Worm (Caenorhabditis elegans) whole organism, young adult: ENCODE measurements around the gene clec-256.

Experiments used
- B0336.3 ChIP-seq: fragments of 200-800 bp; sonication (Bioruptor generic); IDR thresholded peaks from 2 replicates; pipeline ENCODE4 v1.3.6; 2022; ENCODE audit warnings: missing genetic modification characterization, missing compliant biosample characterization
- C06A6.2 ChIP-seq: fragments of 200-800 bp; sonication (Bioruptor generic); conservative IDR thresholded peaks from 2 replicates; pipeline ENCODE4 v1.3.6; 2022; ENCODE audit warnings: missing genetic modification characterization, missing compliant biosample characterization
- F49E8.2 ChIP-seq: sonication (generic microtip); optimal IDR thresholded peaks from 3 replicates; lab custom pipeline; 2017; ENCODE audit warnings: missing genetic modification characterization, mild to moderate bottlenecking, missing compliant biosample characterization, antibody characterized with exemption, moderate library complexity; ENCODE audit not compliant: insufficient read depth
- F55B11.4 ChIP-seq: sonication (generic microtip); optimal IDR thresholded peaks from 2 replicates; lab custom pipeline; 2016; ENCODE audit warnings: missing compliant biosample characterization, missing genetic modification characterization, borderline replicate concordance; ENCODE audit not compliant: insufficient read depth
- T07F8.4 ChIP-seq: sonication (generic microtip); optimal IDR thresholded peaks from 2 replicates; lab custom pipeline; 2016; ENCODE audit warnings: mild to moderate bottlenecking, missing genetic modification characterization, moderate library complexity, missing compliant biosample characterization
- Y53G8AR.9 ChIP-seq: fragments of 200-800 bp; sonication (Bioruptor generic); conservative IDR thresholded peaks from 2 replicates; pipeline ENCODE4 v1.3.6; 2022; ENCODE audit warnings: missing genetic modification reagents, missing genetic modification characterization, missing compliant biosample characterization
- atf-7 ChIP-seq: sonication (generic microtip); optimal IDR thresholded peaks from 2 replicates; lab custom pipeline; 2017; ENCODE audit warnings: mild to moderate bottlenecking, missing genetic modification characterization, missing compliant biosample characterization
- athp-1 ChIP-seq: sonication (generic microtip); optimal IDR thresholded peaks from 2 replicates; lab custom pipeline; 2017; ENCODE audit warnings: mild to moderate bottlenecking, missing genetic modification characterization, missing compliant biosample characterization
- ccch-3 ChIP-seq: fragments of 200-800 bp; sonication (Bioruptor generic); optimal IDR thresholded peaks from 2 replicates; lab custom pipeline; 2018; ENCODE audit warnings: mild to moderate bottlenecking, missing genetic modification characterization, missing compliant biosample characterization
- ceh-91 ChIP-seq: fragments of 200-800 bp; sonication (Bioruptor generic); IDR thresholded peaks from 2 replicates; pipeline ENCODE4 v1.3.6; 2022; ENCODE audit warnings: missing genetic modification reagents, missing genetic modification characterization, missing compliant biosample characterization
- chd-7 ChIP-seq: sonication (generic microtip); optimal IDR thresholded peaks from 2 replicates; lab custom pipeline; 2016; ENCODE audit warnings: mild to moderate bottlenecking, missing genetic modification characterization, moderate library complexity, missing compliant biosample characterization
- efl-1 ChIP-seq: fragments of 150-350 bp; optimal IDR thresholded peaks from 2 replicates; lab custom pipeline; 2014; ENCODE audit warnings: missing biosample characterization, missing genetic modification reagents, missing genetic modification characterization
- egrh-3 ChIP-seq: fragments of 200-800 bp; sonication (Bioruptor generic); IDR thresholded peaks from 2 replicates; pipeline ENCODE4 v1.3.6; 2022; ENCODE audit warnings: missing genetic modification reagents, missing genetic modification characterization, missing compliant biosample characterization
- fkh-3 ChIP-seq: sonication (generic microtip); optimal IDR thresholded peaks from 2 replicates; lab custom pipeline; 2016; ENCODE audit warnings: mild to moderate bottlenecking, missing genetic modification characterization, missing compliant biosample characterization
- hmg-1.2 ChIP-seq: fragments of 200-800 bp; sonication (Bioruptor generic); IDR thresholded peaks from 2 replicates; pipeline ENCODE4 v1.3.6; 2022; ENCODE audit warnings: missing genetic modification reagents, missing genetic modification characterization, missing compliant biosample characterization
- hmg-20 ChIP-seq: fragments of 200-800 bp; sonication (Bioruptor generic); IDR thresholded peaks from 2 replicates; pipeline ENCODE4 v1.3.6; 2022; ENCODE audit warnings: missing genetic modification reagents, missing genetic modification characterization, missing compliant biosample characterization
- hrde-1 ChIP-seq: sonication (generic microtip); optimal IDR thresholded peaks from 2 replicates; lab custom pipeline; 2016; ENCODE audit warnings: missing genetic modification characterization, mild to moderate bottlenecking, missing compliant biosample characterization, moderate library complexity, missing genotype, missing genetic modification reagents, borderline replicate concordance
- lin-54 ChIP-seq: fragments of 200-800 bp; sonication (Bioruptor generic); optimal IDR thresholded peaks from 2 replicates; lab custom pipeline; 2018; ENCODE audit warnings: mild to moderate bottlenecking, missing genetic modification characterization, missing compliant biosample characterization
- lir-1 ChIP-seq: fragments of 200-800 bp; sonication (Bioruptor generic); conservative IDR thresholded peaks from 2 replicates; pipeline ENCODE4 v1.3.6; 2022; ENCODE audit warnings: missing genetic modification reagents, missing genetic modification characterization, missing compliant biosample characterization
- lsy-27 ChIP-seq: sonication (generic microtip); optimal IDR thresholded peaks from 2 replicates; lab custom pipeline; 2017; ENCODE audit warnings: missing genetic modification characterization, mild to moderate bottlenecking, missing compliant biosample characterization, antibody characterized with exemption, missing genotype, borderline replicate concordance; ENCODE audit not compliant: insufficient read depth
- mes-4 ChIP-seq: sonication (generic microtip); optimal IDR thresholded peaks from 2 replicates; lab custom pipeline; 2016; ENCODE audit warnings: missing genotype, missing genetic modification characterization, missing compliant biosample characterization
- mxl-1 ChIP-seq: sonication (generic microtip); optimal IDR thresholded peaks from 2 replicates; lab custom pipeline; 2016; ENCODE audit warnings: missing genetic modification characterization, missing compliant biosample characterization
- nfya-1 ChIP-seq: sonication (generic microtip); optimal IDR thresholded peaks from 2 replicates; lab custom pipeline; 2017; ENCODE audit warnings: antibody characterized with exemption, missing compliant biosample characterization, missing genetic modification characterization, borderline replicate concordance; ENCODE audit not compliant: insufficient read depth
- nhr-179 ChIP-seq: sonication (generic microtip); optimal IDR thresholded peaks from 2 replicates; lab custom pipeline; 2016; ENCODE audit warnings: mild to moderate bottlenecking, missing genetic modification characterization, missing compliant biosample characterization
- nhr-27 ChIP-seq: fragments of 200-800 bp; sonication (Bioruptor generic); optimal IDR thresholded peaks from 2 replicates; lab custom pipeline; 2018; ENCODE audit warnings: mild to moderate bottlenecking, missing genetic modification characterization, moderate library complexity, missing compliant biosample characterization
- nhr-90 ChIP-seq: sonication (generic microtip); optimal IDR thresholded peaks from 2 replicates; lab custom pipeline; 2016; ENCODE audit warnings: missing genotype, mild to moderate bottlenecking, missing genetic modification characterization, missing compliant biosample characterization
- pha-4 ChIP-seq: fragments of 150-350 bp; sonication (generic microtip); optimal IDR thresholded peaks from 2 replicates; lab custom pipeline; 2014; ENCODE audit warnings: missing biosample characterization, missing genetic modification reagents, missing genetic modification characterization
- repo-1 ChIP-seq: sonication (generic microtip); optimal IDR thresholded peaks from 2 replicates; lab custom pipeline; 2017; ENCODE audit warnings: mild to moderate bottlenecking, missing genetic modification characterization, missing compliant biosample characterization
- sdz-38 ChIP-seq: sonication (generic microtip); optimal IDR thresholded peaks from 2 replicates; lab custom pipeline; 2016; ENCODE audit warnings: missing genotype, missing genetic modification characterization, missing compliant biosample characterization
- sea-2 ChIP-seq: fragments of 200-800 bp; sonication (Bioruptor generic); IDR thresholded peaks from 2 replicates; pipeline ENCODE4 v1.3.6; 2022; ENCODE audit warnings: missing genetic modification characterization, missing compliant biosample characterization
- snpc-1.1 ChIP-seq: sonication (generic microtip); optimal IDR thresholded peaks from 2 replicates; lab custom pipeline; 2017; ENCODE audit warnings: missing genetic modification characterization, mild to moderate bottlenecking, missing compliant biosample characterization, antibody characterized with exemption, moderate library complexity, missing genotype, missing genetic modification reagents; ENCODE audit not compliant: insufficient read depth
- snpc-1.3 ChIP-seq: sonication (generic microtip); optimal IDR thresholded peaks from 2 replicates; lab custom pipeline; 2017; ENCODE audit warnings: missing genetic modification characterization, mild to moderate bottlenecking, missing compliant biosample characterization, antibody characterized with exemption, moderate library complexity, missing genotype, missing genetic modification reagents; ENCODE audit not compliant: insufficient read depth
- snpc-3.4 ChIP-seq: sonication (generic microtip); optimal IDR thresholded peaks from 2 replicates; lab custom pipeline; 2017; ENCODE audit warnings: missing genetic modification characterization, mild to moderate bottlenecking, missing compliant biosample characterization, antibody characterized with exemption, moderate library complexity, missing genotype, missing genetic modification reagents
- sptf-2 ChIP-seq: fragments of 200-800 bp; sonication (Bioruptor generic); optimal IDR thresholded peaks from 2 replicates; lab custom pipeline; 2018; ENCODE audit warnings: mild to moderate bottlenecking, missing genetic modification characterization, missing compliant biosample characterization
- unc-130 ChIP-seq: sonication (generic microtip); optimal IDR thresholded peaks from 2 replicates; lab custom pipeline; 2016; ENCODE audit warnings: missing genetic modification reagents, missing genetic modification characterization, missing compliant biosample characterization
- unc-62 ChIP-seq: fragments of 150-350 bp; optimal IDR thresholded peaks from 2 replicates; lab custom pipeline; 2014; ENCODE audit warnings: missing biosample characterization, missing genetic modification reagents, missing genetic modification characterization
- zim-3 ChIP-seq: sonication (generic microtip); optimal IDR thresholded peaks from 2 replicates; lab custom pipeline; 2017; ENCODE audit warnings: mild to moderate bottlenecking, missing genetic modification characterization, moderate library complexity, missing compliant biosample characterization
- ztf-28 ChIP-seq: fragments of 200-800 bp; sonication (Bioruptor generic); IDR thresholded peaks from 2 replicates; pipeline ENCODE4 v1.3.6; 2022; ENCODE audit warnings: missing genetic modification reagents, missing genetic modification characterization, missing compliant biosample characterization

Gene clec-256

DNA sequence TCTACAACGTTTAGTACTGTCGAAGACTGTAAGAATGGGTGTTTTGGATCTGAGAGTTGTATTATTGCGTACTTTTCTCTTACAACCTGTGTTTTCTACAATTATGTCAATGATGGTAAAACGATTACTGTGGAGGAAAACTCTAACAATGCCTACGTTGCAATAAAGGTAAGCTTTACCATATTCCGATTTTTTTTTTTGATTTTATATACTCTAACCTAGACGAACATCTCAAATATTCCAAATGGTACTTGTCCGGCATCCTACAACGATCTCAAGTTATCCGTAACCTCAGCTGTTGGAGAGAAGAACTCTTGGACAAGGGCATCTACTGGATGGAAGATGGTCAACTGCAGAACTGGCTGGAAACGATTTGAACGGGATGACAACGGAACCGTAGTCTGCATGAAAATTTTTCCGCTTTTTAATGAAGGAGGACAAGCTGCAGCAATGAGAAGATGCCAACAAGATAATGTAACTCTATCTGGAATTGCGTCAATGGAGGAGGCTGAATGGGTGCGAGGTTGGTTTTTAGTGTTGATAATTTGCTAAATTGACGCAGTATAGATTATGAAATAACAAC, 405 bp downstream of the clec-256 start:
- TF ChIP-seq hmg-1.2 = no peak
- TF ChIP-seq mes-4 (tag; lab: Kevin White, UChicago) = no peak
- TF ChIP-seq hmg-20 (GFP tag; lab: Robert Waterston, UW) = no peak
- no peak for TF ChIP-seq lsy-27 (tag; lab: Kevin White, UChicago)
- no peak for TF ChIP-seq nhr-27 (tag; lab: Kevin White, UChicago)
- TF ChIP-seq nhr-179 (tag; lab: Kevin White, UChicago) = no peak
- no peak for TF ChIP-seq snpc-1.1
- TF ChIP-seq T07F8.4 (tag; lab: Kevin White, UChicago) = no peak
- no peak for TF ChIP-seq ztf-28 (GFP tag; lab: Robert Waterston, UW)
- no peak for TF ChIP-seq nfya-1
- TF ChIP-seq unc-62 = no peak
- no peak for TF ChIP-seq unc-130 (GFP tag; lab: Kevin White, UChicago)
- TF ChIP-seq lin-54 (GFP tag; lab: Kevin White, UChicago) = no peak
- TF ChIP-seq sea-2 (GFP tag; lab: Robert Waterston, UW) = no peak
- no peak for TF ChIP-seq C06A6.2 (GFP tag; lab: Robert Waterston, UW)
- TF ChIP-seq snpc-3.4 (tag; lab: Kevin White, UChicago) = no peak
- no peak for TF ChIP-seq atf-7 (tag; lab: Kevin White, UChicago)
- no peak for TF ChIP-seq efl-1
- TF ChIP-seq F55B11.4 (tag; lab: Kevin White, UChicago) = no peak
- no peak for TF ChIP-seq chd-7 (tag; lab: Kevin White, UChicago)

DNA sequence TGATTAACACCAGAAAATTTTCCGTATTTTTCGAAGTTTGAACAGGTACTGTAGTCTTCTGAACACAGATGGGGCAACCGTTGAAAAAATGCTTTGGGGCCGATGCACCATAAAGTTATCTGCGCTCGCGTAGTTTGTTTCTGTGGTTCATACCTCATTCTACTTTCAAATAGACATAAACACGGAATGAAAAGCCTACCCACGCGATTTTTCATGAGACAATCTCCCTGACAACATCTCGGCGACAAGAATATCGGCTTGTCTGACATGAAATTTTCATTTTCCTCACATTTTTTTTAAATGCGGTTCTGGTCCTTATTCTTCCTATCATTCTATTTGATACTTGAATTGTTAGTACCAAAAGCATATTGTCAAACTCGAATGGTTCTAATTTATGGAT, 1.3 kb downstream of the clec-256 start, which contains the start of gene clec-257:
Gene clec-257 (plus strand): TSS at position 301 of the 400 bp plus-strand sequence.
- TF ChIP-seq pha-4 (tag; lab: Kevin White, UChicago) (no peak), mxl-1 (tag; lab: Kevin White, UChicago) (no peak), nhr-90 (no peak), efl-1 (no peak), snpc-1.3 (tag; lab: Kevin White, UChicago) (no peak), sea-2 (GFP tag; lab: Robert Waterston, UW) (no peak), B0336.3 (GFP tag; lab: Robert Waterston, UW) (no peak), ccch-3 (GFP tag; lab: Kevin White, UChicago) (no peak), ceh-91 (GFP tag; lab: Robert Waterston, UW) (no peak), repo-1 (tag; lab: Kevin White, UChicago) (no peak), zim-3 (tag; lab: Kevin White, UChicago) (no peak), F49E8.2 (tag; lab: Kevin White, UChicago) (no peak), sptf-2 (GFP tag; lab: Kevin White, UChicago) (no peak), sdz-38 (tag; lab: Kevin White, UChicago) (no peak)
- TF ChIP-seq, all 124 proteins: peak for 0

DNA sequence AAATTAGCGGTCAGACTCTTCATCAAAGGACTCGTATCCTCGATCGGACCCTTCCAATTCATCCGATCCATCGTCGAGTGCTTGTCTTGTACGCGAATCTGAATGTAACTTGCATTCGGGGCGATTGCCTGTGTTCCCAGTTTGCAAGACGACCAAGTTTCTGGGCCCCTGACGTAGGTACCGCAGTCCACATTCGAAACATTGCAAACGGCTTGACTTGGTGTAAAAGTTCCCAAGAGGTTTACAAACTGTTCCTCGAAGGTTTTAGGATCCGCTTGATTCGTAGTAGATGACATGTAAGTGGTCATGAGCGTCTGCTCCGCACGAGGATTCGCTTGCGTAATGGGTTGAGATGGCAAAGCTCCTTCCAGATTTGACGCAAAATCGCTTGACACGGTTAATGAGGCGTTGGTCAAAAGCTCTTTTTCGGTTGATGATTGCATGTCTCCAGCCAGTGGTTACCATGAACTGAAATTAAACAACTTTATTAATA, 4.8 kb downstream of the clec-256 start, which contains the start of gene Y17D7B.4:
Gene Y17D7B.4 (minus strand): TSS at position 443 of the 493 bp plus-strand sequence.
- TF ChIP-seq lir-1 (GFP tag; lab: Robert Waterston, UW) (no peak), pha-4 (tag; lab: Kevin White, UChicago) (no peak), nfya-1 (no peak), egrh-3 (GFP tag; lab: Robert Waterston, UW) (no peak), athp-1 (tag; lab: Kevin White, UChicago) (no peak), hrde-1 (no peak), fkh-3 (tag; lab: Kevin White, UChicago) (no peak), Y53G8AR.9 (GFP tag; lab: Robert Waterston, UW) (no peak)
- TF ChIP-seq, all 124 proteins: peak for 0
